Worm (Caenorhabditis elegans): Measurements from ENCODE around the gene pbs-6.

Gene pbs-6

ce11 chrIII:8244052-8244451 is at the start of gene pbs-6, which contains the start of gene cids-1:
Gene pbs-6, minus strand, starts transcription at chrIII:8244092.
Gene cids-1, plus strand, starts transcription at chrIII:8244445.
- TF ChIP-seq tab-1 (GFP tag; IDR thresholded peaks at IDR 0.05): no peak
- TF ChIP-seq ztf-29 (GFP tag; IDR thresholded peaks at IDR 0.05): no peak
- no peak for TF ChIP-seq ztf-23 (GFP tag; IDR thresholded peaks at IDR 0.05)
- no peak for TF ChIP-seq klf-2 (GFP tag; conservative IDR thresholded peaks at IDR 0.05)
- TF ChIP-seq med-1 (GFP tag; optimal IDR thresholded peaks at IDR 0.05; ENCODE audit: insufficient read depth): no peak
- TF ChIP-seq T22C8.4 (GFP tag; IDR thresholded peaks at IDR 0.05): no peak
- no peak for TF ChIP-seq cog-1 (tag; optimal IDR thresholded peaks at IDR 0.05)
- no peak for TF ChIP-seq ref-1 (GFP tag; conservative IDR thresholded peaks at IDR 0.05)
- no peak for TF ChIP-seq flt-1 (GFP tag; IDR thresholded peaks at IDR 0.05)

ce11 chrIII:8293260-8293659 is 49.4 kb upstream of the pbs-6 start:
- TF ChIP-seq flt-1 (GFP tag; IDR thresholded peaks at IDR 0.05) (no peak), ztf-23 (GFP tag; IDR thresholded peaks at IDR 0.05) (no peak), ztf-29 (GFP tag; IDR thresholded peaks at IDR 0.05) (no peak), ref-1 (GFP tag; conservative IDR thresholded peaks at IDR 0.05) (no peak), tab-1 (GFP tag; IDR thresholded peaks at IDR 0.05) (no peak), T22C8.4 (GFP tag; IDR thresholded peaks at IDR 0.05) (no peak), klf-2 (GFP tag; conservative IDR thresholded peaks at IDR 0.05) (no peak), cog-1 (tag; optimal IDR thresholded peaks at IDR 0.05) (no peak), med-1 (GFP tag; optimal IDR thresholded peaks at IDR 0.05; ENCODE audit: insufficient read depth) (no peak)

- TF ChIP-seq ref-1 (GFP tag; conservative IDR thresholded peaks at IDR 0.05): no peak
- TF ChIP-seq tab-1 (GFP tag; IDR thresholded peaks at IDR 0.05): no peak
- no peak for TF ChIP-seq ztf-29 (GFP tag; IDR thresholded peaks at IDR 0.05)
- TF ChIP-seq flt-1 (GFP tag; IDR thresholded peaks at IDR 0.05): no peak
- TF ChIP-seq klf-2 (GFP tag; conservative IDR thresholded peaks at IDR 0.05): no peak
- no peak for TF ChIP-seq med-1 (GFP tag; optimal IDR thresholded peaks at IDR 0.05; ENCODE audit: insufficient read depth)
- no peak for TF ChIP-seq cog-1 (tag; optimal IDR thresholded peaks at IDR 0.05)
- TF ChIP-seq T22C8.4 (GFP tag; IDR thresholded peaks at IDR 0.05): no peak
- TF ChIP-seq ztf-23 (GFP tag; IDR thresholded peaks at IDR 0.05): no peak
Observed at ce11 chrIII:8291268-8292032, 47.6 kb upstream of the pbs-6 start.

ce11 chrIII:8289181-8289580 is 45.3 kb upstream of the pbs-6 start:
- TF ChIP-seq ztf-29 (GFP tag; IDR thresholded peaks at IDR 0.05): no peak
- TF ChIP-seq ztf-23 (GFP tag; IDR thresholded peaks at IDR 0.05): no peak
- TF ChIP-seq tab-1 (GFP tag; IDR thresholded peaks at IDR 0.05): no peak
- no peak for TF ChIP-seq klf-2 (GFP tag; conservative IDR thresholded peaks at IDR 0.05)
- no peak for TF ChIP-seq ref-1 (GFP tag; conservative IDR thresholded peaks at IDR 0.05)
- TF ChIP-seq T22C8.4 (GFP tag; IDR thresholded peaks at IDR 0.05): no peak
- TF ChIP-seq med-1 (GFP tag; optimal IDR thresholded peaks at IDR 0.05; ENCODE audit: insufficient read depth): no peak
- TF ChIP-seq flt-1 (GFP tag; IDR thresholded peaks at IDR 0.05): no peak
- no peak for TF ChIP-seq cog-1 (tag; optimal IDR thresholded peaks at IDR 0.05)

- TF ChIP-seq flt-1 (GFP tag; IDR thresholded peaks at IDR 0.05) (peak; percentile 52; the same call in 1 of the 2 replicates), ztf-29 (GFP tag; IDR thresholded peaks at IDR 0.05) (no peak), ztf-23 (GFP tag; IDR thresholded peaks at IDR 0.05) (0 out of 2 replicates have a peak, but pooled peaks have one; percentile 16), klf-2 (GFP tag; conservative IDR thresholded peaks at IDR 0.05) (no peak), cog-1 (tag; optimal IDR thresholded peaks at IDR 0.05) (no peak)
Observed at ce11 chrIII:8287519-8287918, 43.6 kb upstream of the pbs-6 start.

ce11 chrIII:8286824-8287223 is 42.9 kb upstream of the pbs-6 start:
- no peak for TF ChIP-seq T22C8.4 (GFP tag; IDR thresholded peaks at IDR 0.05)
- TF ChIP-seq tab-1 (GFP tag; IDR thresholded peaks at IDR 0.05): no peak
- TF ChIP-seq ztf-29 (GFP tag; IDR thresholded peaks at IDR 0.05): no peak
- TF ChIP-seq ref-1 (GFP tag; conservative IDR thresholded peaks at IDR 0.05): no peak
- TF ChIP-seq flt-1 (GFP tag; IDR thresholded peaks at IDR 0.05): no peak
- TF ChIP-seq med-1 (GFP tag; optimal IDR thresholded peaks at IDR 0.05; ENCODE audit: insufficient read depth): no peak
- TF ChIP-seq klf-2 (GFP tag; conservative IDR thresholded peaks at IDR 0.05): no peak
- TF ChIP-seq cog-1 (tag; optimal IDR thresholded peaks at IDR 0.05): no peak
- no peak for TF ChIP-seq ztf-23 (GFP tag; IDR thresholded peaks at IDR 0.05)

- TF ChIP-seq ref-1 (GFP tag; conservative IDR thresholded peaks at IDR 0.05): no peak
- no peak for TF ChIP-seq ztf-29 (GFP tag; IDR thresholded peaks at IDR 0.05)
- no peak for TF ChIP-seq tab-1 (GFP tag; IDR thresholded peaks at IDR 0.05)
- no peak for TF ChIP-seq cog-1 (tag; optimal IDR thresholded peaks at IDR 0.05)
- no peak for TF ChIP-seq klf-2 (GFP tag; conservative IDR thresholded peaks at IDR 0.05)
- no peak for TF ChIP-seq med-1 (GFP tag; optimal IDR thresholded peaks at IDR 0.05; ENCODE audit: insufficient read depth)
- TF ChIP-seq flt-1 (GFP tag; IDR thresholded peaks at IDR 0.05): no peak
- TF ChIP-seq T22C8.4 (GFP tag; IDR thresholded peaks at IDR 0.05): no peak
- TF ChIP-seq ztf-23 (GFP tag; IDR thresholded peaks at IDR 0.05): no peak
Observed at ce11 chrIII:8286003-8286402, 42.1 kb upstream of the pbs-6 start.

- TF ChIP-seq flt-1 (GFP tag; IDR thresholded peaks at IDR 0.05) (no peak), T22C8.4 (GFP tag; IDR thresholded peaks at IDR 0.05) (no peak)
Observed at ce11 chrIII:8283525-8283924, 39.6 kb upstream of the pbs-6 start.

- no peak for TF ChIP-seq T22C8.4 (GFP tag; IDR thresholded peaks at IDR 0.05)
- TF ChIP-seq ztf-29 (GFP tag; IDR thresholded peaks at IDR 0.05): no peak
- TF ChIP-seq ref-1 (GFP tag; conservative IDR thresholded peaks at IDR 0.05): no peak
- no peak for TF ChIP-seq cog-1 (tag; optimal IDR thresholded peaks at IDR 0.05)
- no peak for TF ChIP-seq tab-1 (GFP tag; IDR thresholded peaks at IDR 0.05)
- TF ChIP-seq med-1 (GFP tag; optimal IDR thresholded peaks at IDR 0.05; ENCODE audit: insufficient read depth): no peak
- no peak for TF ChIP-seq ztf-23 (GFP tag; IDR thresholded peaks at IDR 0.05)
- no peak for TF ChIP-seq klf-2 (GFP tag; conservative IDR thresholded peaks at IDR 0.05)
- TF ChIP-seq flt-1 (GFP tag; IDR thresholded peaks at IDR 0.05): no peak
Observed at ce11 chrIII:8281310-8281709, 37.4 kb upstream of the pbs-6 start.

- no peak for TF ChIP-seq ztf-23 (GFP tag; IDR thresholded peaks at IDR 0.05)
- no peak for TF ChIP-seq cog-1 (tag; optimal IDR thresholded peaks at IDR 0.05)
- TF ChIP-seq med-1 (GFP tag; optimal IDR thresholded peaks at IDR 0.05; ENCODE audit: insufficient read depth): no peak
- no peak for TF ChIP-seq tab-1 (GFP tag; IDR thresholded peaks at IDR 0.05)
- TF ChIP-seq ref-1 (GFP tag; conservative IDR thresholded peaks at IDR 0.05): no peak
- no peak for TF ChIP-seq klf-2 (GFP tag; conservative IDR thresholded peaks at IDR 0.05)
- TF ChIP-seq flt-1 (GFP tag; IDR thresholded peaks at IDR 0.05): no peak
- no peak for TF ChIP-seq ztf-29 (GFP tag; IDR thresholded peaks at IDR 0.05)
- TF ChIP-seq T22C8.4 (GFP tag; IDR thresholded peaks at IDR 0.05): no peak
Observed at ce11 chrIII:8280352-8280751, 36.5 kb upstream of the pbs-6 start.

Data from whole organism, midembryonic.